Worm (Caenorhabditis elegans): ENCODE results near the gene tsp-8.

- no peak for TF ChIP-seq ama-1 (optimal IDR thresholded peaks at IDR 0.05)
- no peak for TF ChIP-seq nhr-11 (tag; optimal IDR thresholded peaks at IDR 0.05)
- no peak for TF ChIP-seq nhr-6 (tag; optimal IDR thresholded peaks at IDR 0.05)
- TF ChIP-seq nhr-12 (tag; optimal IDR thresholded peaks at IDR 0.05): no peak
Measured at ce11 chrX:14770336-14770735, 41.0 kb upstream of the tsp-8 start.

Data from whole organism, L2 larva.